Worm (Caenorhabditis elegans): ENCODE measurements around the gene mtx-2.
A peak's percentile ranks its signal among the peaks of the same experiment; 100 is the strongest.

Gene mtx-2

DNA sequence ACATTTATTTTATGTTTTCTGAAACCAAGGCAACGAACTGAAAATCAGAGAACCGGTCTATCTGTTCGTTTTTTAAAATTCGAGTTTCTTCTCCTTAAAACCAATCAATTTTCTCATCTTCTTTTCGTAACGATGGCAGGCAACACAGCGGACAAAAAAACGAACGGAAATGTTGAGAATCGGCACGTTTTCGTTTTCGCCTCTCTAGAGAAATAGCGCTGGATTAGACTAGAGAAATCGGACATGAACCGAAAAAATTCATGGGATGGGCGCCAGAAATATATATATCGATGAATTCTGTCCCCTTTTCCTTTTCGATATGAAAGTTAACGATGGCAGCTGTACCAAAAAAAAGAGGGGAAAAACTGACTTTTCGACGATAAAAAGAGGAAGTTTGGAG is 41.0 kb downstream of the mtx-2 start:
- peak; percentile 10 for TF ChIP-seq C34F6.9 (tag; optimal IDR thresholded peaks at IDR 0.05)
- peak in 1 of 2 experiments; percentile 9 for TF ChIP-seq lsy-2 (tag; optimal IDR thresholded peaks at IDR 0.05)
- peak; percentile 8 for TF ChIP-seq sem-4 (tag; optimal IDR thresholded peaks at IDR 0.05)
- TF ChIP-seq blmp-1 (tag; optimal IDR thresholded peaks at IDR 0.05; ENCODE audit: insufficient read depth), result no peak

DNA sequence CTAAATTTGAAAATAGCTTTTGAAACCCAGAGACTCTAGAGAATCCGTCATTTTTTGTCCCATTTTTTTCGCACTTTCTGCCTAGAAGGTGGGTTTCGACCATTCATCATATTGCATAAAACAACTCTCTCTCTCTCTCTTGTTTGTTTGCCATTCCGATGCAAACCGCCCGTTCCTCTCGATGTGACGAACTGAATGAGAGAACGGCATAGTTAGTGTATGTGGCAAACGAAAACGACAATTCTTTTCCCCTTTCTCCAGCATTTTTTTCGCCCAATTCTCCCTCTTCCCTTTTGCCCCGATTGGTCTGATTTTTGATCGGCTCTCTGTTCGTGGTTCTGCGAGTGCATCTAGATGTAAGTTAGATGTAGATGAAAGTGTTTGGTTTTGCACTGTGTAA is 41.9 kb downstream of the mtx-2 start:
- no peak for TF ChIP-seq gmeb-1 (tag; optimal IDR thresholded peaks at IDR 0.05)
- no peak for TF ChIP-seq nhr-6 (tag; optimal IDR thresholded peaks at IDR 0.05)
- no peak for TF ChIP-seq nhr-237 (tag; optimal IDR thresholded peaks at IDR 0.05)
- no peak for TF ChIP-seq unc-62 (GFP tag; optimal IDR thresholded peaks at IDR 0.05)
- no peak for TF ChIP-seq nhr-10 (tag; optimal IDR thresholded peaks at IDR 0.05)
- TF ChIP-seq blmp-1 (tag; optimal IDR thresholded peaks at IDR 0.05; ENCODE audit: insufficient read depth), result no peak
- TF ChIP-seq mbf-1 (tag; optimal IDR thresholded peaks at IDR 0.05), result no peak
- TF ChIP-seq nhr-25 (tag; optimal IDR thresholded peaks at IDR 0.05), result no peak
- TF ChIP-seq sem-4 (tag; optimal IDR thresholded peaks at IDR 0.05), result no peak
- no peak for TF ChIP-seq ZK546.5 (tag; optimal IDR thresholded peaks at IDR 0.05)
- TF ChIP-seq ztf-4 (tag; optimal IDR thresholded peaks at IDR 0.05), result no peak
- TF ChIP-seq mdl-1 (tag; optimal IDR thresholded peaks at IDR 0.05), result no peak
- TF ChIP-seq crh-2 (tag; optimal IDR thresholded peaks at IDR 0.05), result no peak
- no peak for TF ChIP-seq ztf-11 (tag; optimal IDR thresholded peaks at IDR 0.05)
- TF ChIP-seq ceh-16 (tag; optimal IDR thresholded peaks at IDR 0.05), result no peak
- no peak for TF ChIP-seq ama-1 (optimal IDR thresholded peaks at IDR 0.05)

DNA sequence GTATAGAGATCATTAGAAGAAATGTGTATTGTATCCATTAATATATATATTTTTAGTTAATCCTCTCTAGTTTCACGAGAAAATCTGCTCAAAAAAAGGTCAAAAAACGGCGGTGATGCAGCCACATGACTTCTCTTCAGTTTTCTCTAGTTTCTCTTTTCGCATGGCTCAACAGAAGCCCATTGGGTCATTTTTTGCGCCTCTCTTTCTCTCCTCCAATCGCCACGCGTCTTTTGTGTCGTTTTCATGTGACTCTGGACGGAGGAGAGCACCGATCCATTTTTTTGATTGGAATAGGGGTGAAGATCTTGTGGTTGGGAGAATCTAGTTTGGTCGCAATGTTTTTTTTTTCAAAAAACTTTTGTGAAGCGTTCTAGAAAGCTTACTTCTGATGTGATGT is 42.5 kb downstream of the mtx-2 start:
- no peak for TF ChIP-seq sma-3 (GFP tag; optimal IDR thresholded peaks at IDR 0.05)
- TF ChIP-seq skn-1 (tag; optimal IDR thresholded peaks at IDR 0.05), result no peak
- TF ChIP-seq blmp-1 (tag; optimal IDR thresholded peaks at IDR 0.05; ENCODE audit: insufficient read depth), result no peak
- no peak for TF ChIP-seq mbf-1 (tag; optimal IDR thresholded peaks at IDR 0.05)
- TF ChIP-seq mab-5 (tag; optimal IDR thresholded peaks at IDR 0.05), result no peak
- TF ChIP-seq Y55F3AM.14 (GFP tag; optimal IDR thresholded peaks at IDR 0.05), result no peak
- peak; percentile 30 for TF ChIP-seq lin-13 (GFP tag; optimal IDR thresholded peaks at IDR 0.05)
- TF ChIP-seq lsy-2 (tag; optimal IDR thresholded peaks at IDR 0.05), result peak in 1 of 2 experiments; percentile 77
- TF ChIP-seq R02D3.7 (tag; optimal IDR thresholded peaks at IDR 0.05), result no peak
- TF ChIP-seq F13H6.1 (tag; optimal IDR thresholded peaks at IDR 0.05), result peak; percentile 40
- TF ChIP-seq nhr-6 (tag; optimal IDR thresholded peaks at IDR 0.05), result no peak
- TF ChIP-seq crh-2 (tag; optimal IDR thresholded peaks at IDR 0.05), result peak; percentile 89
- TF ChIP-seq sma-9 (GFP tag; optimal IDR thresholded peaks at IDR 0.05), result peak; percentile 63
- TF ChIP-seq sma-9 (tag; optimal IDR thresholded peaks at IDR 0.05), result no peak
- no peak for TF ChIP-seq gmeb-1 (tag; optimal IDR thresholded peaks at IDR 0.05)
- TF ChIP-seq sem-4 (tag; optimal IDR thresholded peaks at IDR 0.05), result peak; percentile 26
- TF ChIP-seq mdl-1 (tag; optimal IDR thresholded peaks at IDR 0.05), result peak in 1 of 2 experiments; percentile 68
- TF ChIP-seq nhr-237 (tag; optimal IDR thresholded peaks at IDR 0.05), result no peak
- no peak for TF ChIP-seq ztf-11 (tag; optimal IDR thresholded peaks at IDR 0.05)
- peak; percentile 87 for TF ChIP-seq C34F6.9 (tag; optimal IDR thresholded peaks at IDR 0.05)
- TF ChIP-seq nhr-129 (tag; optimal IDR thresholded peaks at IDR 0.05), result peak; percentile 88
- peak; percentile 8 for TF ChIP-seq ztf-4 (tag; optimal IDR thresholded peaks at IDR 0.05)
- TF ChIP-seq zag-1 (tag; optimal IDR thresholded peaks at IDR 0.05), result peak; percentile 67
- TF ChIP-seq unc-55 (GFP tag; optimal IDR thresholded peaks at IDR 0.05), result peak; percentile 22
- no peak for TF ChIP-seq nhr-23 (tag; optimal IDR thresholded peaks at IDR 0.05)
- no peak for TF ChIP-seq fos-1 (tag; optimal IDR thresholded peaks at IDR 0.05)

DNA sequence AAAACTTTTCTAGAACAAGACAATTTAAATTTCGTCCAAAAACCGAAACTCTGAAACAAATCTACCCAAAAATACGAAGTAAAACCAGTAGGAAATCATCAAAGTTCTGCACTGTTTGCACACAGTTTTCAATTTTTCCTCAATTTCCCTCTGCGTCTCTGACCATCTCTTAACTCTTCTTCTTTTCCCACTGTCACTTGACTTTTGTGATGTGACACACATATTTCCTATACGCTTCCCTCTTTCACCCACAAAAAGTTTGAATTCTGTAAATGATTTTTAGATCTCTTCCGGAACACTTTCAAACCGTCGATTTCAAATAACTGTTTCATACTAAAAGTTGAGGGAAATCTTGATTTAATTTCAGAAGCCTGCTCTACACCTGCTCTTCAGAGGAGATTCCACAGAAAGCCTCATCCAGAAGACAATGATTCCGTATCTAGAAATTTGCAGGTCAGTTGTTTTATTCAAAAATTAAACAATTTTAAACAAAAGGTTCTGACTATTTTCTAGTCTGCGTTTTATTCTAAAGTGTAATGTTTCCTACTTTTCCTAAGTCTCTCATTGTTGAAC is 44.0 kb downstream of the mtx-2 start, which contains the start of gene ncl-1:
Gene ncl-1, plus strand, starts transcription at position 366 of the 573 bp plus-strand sequence.
- no peak for TF ChIP-seq nhr-10 (tag; optimal IDR thresholded peaks at IDR 0.05)
- TF ChIP-seq sma-9 (GFP tag; optimal IDR thresholded peaks at IDR 0.05), result no peak
- TF ChIP-seq sma-9 (tag; optimal IDR thresholded peaks at IDR 0.05), result no peak
- TF ChIP-seq ceh-82 (tag; optimal IDR thresholded peaks at IDR 0.05), result no peak
- TF ChIP-seq blmp-1 (tag; optimal IDR thresholded peaks at IDR 0.05; ENCODE audit: insufficient read depth), result no peak
- TF ChIP-seq ceh-16 (tag; optimal IDR thresholded peaks at IDR 0.05), result no peak
- peak; percentile 51 for TF ChIP-seq lin-13 (GFP tag; optimal IDR thresholded peaks at IDR 0.05)
- TF ChIP-seq snpc-4 (tag; optimal IDR thresholded peaks at IDR 0.05), result no peak
- TF ChIP-seq ztf-4 (tag; optimal IDR thresholded peaks at IDR 0.05), result no peak
- TF ChIP-seq nhr-129 (tag; optimal IDR thresholded peaks at IDR 0.05), result peak; percentile 76
- no peak for TF ChIP-seq crh-2 (tag; optimal IDR thresholded peaks at IDR 0.05)
- TF ChIP-seq nhr-12 (tag; optimal IDR thresholded peaks at IDR 0.05), result no peak
- no peak for TF ChIP-seq lin-39 (tag; optimal IDR thresholded peaks at IDR 0.05)
- TF ChIP-seq sma-3 (GFP tag; optimal IDR thresholded peaks at IDR 0.05), result no peak
- TF ChIP-seq egl-27 (tag; optimal IDR thresholded peaks at IDR 0.05), result no peak
- no peak for TF ChIP-seq unc-55 (GFP tag; optimal IDR thresholded peaks at IDR 0.05)
- no peak for TF ChIP-seq ztf-11 (tag; optimal IDR thresholded peaks at IDR 0.05)
- TF ChIP-seq C34F6.9 (tag; optimal IDR thresholded peaks at IDR 0.05), result peak; percentile 46
- TF ChIP-seq F13H6.1 (tag; optimal IDR thresholded peaks at IDR 0.05), result no peak
- TF ChIP-seq nhr-6 (tag; optimal IDR thresholded peaks at IDR 0.05), result no peak

All from whole organism, L2 larva.